Worm (Caenorhabditis elegans): ENCODE measurements around the gene C54C6.7.

Gene C54C6.7

ce11 chrIII:3539499-3539898 is 6.7 kb downstream of the C54C6.7 start:
- TF ChIP-seq eor-1 (tag; optimal IDR thresholded peaks at IDR 0.05) (no peak), lin-39 (tag; optimal IDR thresholded peaks at IDR 0.05) (no peak), ceh-9 (tag; optimal IDR thresholded peaks at IDR 0.05) (no peak), nhr-237 (tag; optimal IDR thresholded peaks at IDR 0.05) (no peak), hmg-11 (tag; optimal IDR thresholded peaks at IDR 0.05) (no peak), lsy-12 (tag; optimal IDR thresholded peaks at IDR 0.05) (no peak), nhr-12 (tag; optimal IDR thresholded peaks at IDR 0.05) (no peak), nfya-1 (tag; optimal IDR thresholded peaks at IDR 0.05; ENCODE audit: insufficient read depth) (no peak), daf-12 (tag; optimal IDR thresholded peaks at IDR 0.05) (no peak), elt-2 (tag; optimal IDR thresholded peaks at IDR 0.05) (no peak), tbx-2 (tag; optimal IDR thresholded peaks at IDR 0.05) (no peak), unc-39 (tag; optimal IDR thresholded peaks at IDR 0.05) (no peak), ztf-11 (tag; optimal IDR thresholded peaks at IDR 0.05) (no peak), aly-2 (tag; optimal IDR thresholded peaks at IDR 0.05) (no peak), elt-1 (tag; optimal IDR thresholded peaks at IDR 0.05) (no peak), nhr-25 (tag; optimal IDR thresholded peaks at IDR 0.05) (no peak), sea-2 (GFP tag; optimal IDR thresholded peaks at IDR 0.05) (no peak), nhr-77 (tag; optimal IDR thresholded peaks at IDR 0.05) (no peak), fos-1 (tag; optimal IDR thresholded peaks at IDR 0.05) (no peak)

- TF ChIP-seq nhr-77 (tag; optimal IDR thresholded peaks at IDR 0.05), result no peak
- no peak for TF ChIP-seq nhr-23 (tag; optimal IDR thresholded peaks at IDR 0.05)
Measured at ce11 chrIII:3537401-3537800, 8.8 kb downstream of the C54C6.7 start, which contains the start of gene cfap-20. cfap-20 (minus strand) TSS chrIII:3537501.

DNA sequence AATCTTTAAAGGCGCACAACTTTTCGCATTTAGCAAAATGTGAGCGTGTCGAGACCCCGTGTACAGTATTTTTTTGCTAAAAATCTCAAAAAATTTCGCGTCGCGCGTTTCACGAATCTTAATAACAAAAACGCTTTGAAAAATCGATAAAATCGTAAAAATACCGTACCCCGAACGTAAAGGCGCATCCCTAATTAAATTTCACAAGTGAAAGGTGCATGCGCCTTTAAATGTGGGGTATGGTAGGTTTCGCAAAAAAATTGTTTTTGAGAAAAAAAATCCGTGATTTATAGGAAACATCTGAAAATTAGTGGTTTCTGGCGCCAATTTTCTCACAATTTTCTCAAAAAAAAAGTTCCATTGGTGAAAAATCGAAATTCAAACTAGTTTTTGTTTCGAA is 12.0 kb downstream of the C54C6.7 start:
- TF ChIP-seq nhr-77 (tag; optimal IDR thresholded peaks at IDR 0.05) (no peak), nhr-43 (tag; optimal IDR thresholded peaks at IDR 0.05; ENCODE audit: poor library complexity, severe bottlenecking) (no peak), daf-12 (tag; optimal IDR thresholded peaks at IDR 0.05) (no peak), aly-2 (tag; optimal IDR thresholded peaks at IDR 0.05) (no peak), nhr-25 (tag; optimal IDR thresholded peaks at IDR 0.05) (no peak), fkh-2 (tag; optimal IDR thresholded peaks at IDR 0.05) (no peak)

DNA sequence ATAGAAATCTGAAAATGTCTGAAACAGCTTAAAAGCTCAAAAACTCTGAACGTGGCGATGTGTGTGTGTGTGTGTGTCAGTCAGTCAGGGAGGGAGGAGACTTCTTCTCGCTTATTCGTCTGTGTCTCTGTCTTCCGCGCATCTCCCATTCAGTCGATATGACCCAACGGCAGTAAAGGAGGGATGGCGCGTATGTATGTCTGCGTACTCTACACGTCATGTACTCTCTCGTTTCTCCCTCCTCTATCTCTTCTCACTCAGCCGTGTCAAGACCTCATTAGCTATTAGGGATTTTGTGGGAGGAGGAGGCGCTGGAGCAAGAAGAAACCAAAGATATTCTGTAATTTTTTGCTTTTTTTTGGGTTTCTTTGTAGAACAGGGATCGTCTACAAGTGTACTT is 14.2 kb downstream of the C54C6.7 start:
- TF ChIP-seq nfya-1 (tag; optimal IDR thresholded peaks at IDR 0.05; ENCODE audit: insufficient read depth), result peak; percentile 86
- TF ChIP-seq lin-39 (tag; optimal IDR thresholded peaks at IDR 0.05), result peak; percentile 91
- TF ChIP-seq ama-1 (optimal IDR thresholded peaks at IDR 0.05), result no peak
- no peak for TF ChIP-seq ceh-9 (tag; optimal IDR thresholded peaks at IDR 0.05)
- TF ChIP-seq pha-4 (tag; optimal IDR thresholded peaks at IDR 0.05), result peak; percentile 17
- TF ChIP-seq ceh-28 (tag; optimal IDR thresholded peaks at IDR 0.05), result peak; percentile 72
- peak; percentile 57 for TF ChIP-seq lin-15B (tag; optimal IDR thresholded peaks at IDR 0.05)
- no peak for TF ChIP-seq nhr-43 (tag; optimal IDR thresholded peaks at IDR 0.05; ENCODE audit: poor library complexity, severe bottlenecking)
- peak; percentile 42 for TF ChIP-seq nhr-23 (tag; optimal IDR thresholded peaks at IDR 0.05)
- TF ChIP-seq unc-62 (GFP tag; optimal IDR thresholded peaks at IDR 0.05), result peak; percentile 46
- TF ChIP-seq egl-5 (tag; optimal IDR thresholded peaks at IDR 0.05), result peak; percentile 21
- TF ChIP-seq hmg-11 (tag; optimal IDR thresholded peaks at IDR 0.05), result peak; percentile 92
- peak; percentile 1 for TF ChIP-seq tbx-2 (tag; optimal IDR thresholded peaks at IDR 0.05)
- peak; percentile 8 for TF ChIP-seq elt-2 (tag; optimal IDR thresholded peaks at IDR 0.05)

DNA sequence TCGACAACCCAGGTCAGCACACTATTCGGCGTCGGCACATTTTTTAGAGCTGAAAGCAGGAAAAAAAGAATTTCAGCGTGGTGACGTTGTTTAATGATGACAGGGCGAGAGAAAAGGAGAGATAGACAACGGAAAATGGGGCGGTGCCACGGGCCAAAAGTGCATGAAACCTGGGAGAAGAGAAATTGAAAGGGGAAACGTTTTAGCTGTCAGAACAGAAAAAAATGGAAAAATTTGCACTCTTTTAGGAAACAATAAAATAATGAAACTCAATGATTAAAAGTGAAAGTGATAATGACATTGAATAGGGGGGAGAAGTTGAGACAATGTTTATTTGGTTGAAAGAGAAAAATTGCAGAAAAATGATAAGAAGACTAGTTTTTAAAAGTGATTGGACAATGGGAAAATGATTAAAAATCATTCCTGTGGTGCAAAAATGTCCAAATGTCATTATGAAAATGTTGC is 16.4 kb downstream of the C54C6.7 start, which contains the start of gene pitp-1:
TSS of gene pitp-1 (minus strand) at position 51 of the 465 bp plus-strand sequence.
- no peak for TF ChIP-seq sea-2 (GFP tag; optimal IDR thresholded peaks at IDR 0.05)
- TF ChIP-seq ceh-28 (tag; optimal IDR thresholded peaks at IDR 0.05), result no peak
- peak; percentile 43 for TF ChIP-seq pha-4 (tag; optimal IDR thresholded peaks at IDR 0.05)
- TF ChIP-seq tbx-2 (tag; optimal IDR thresholded peaks at IDR 0.05), result no peak
- TF ChIP-seq elt-1 (tag; optimal IDR thresholded peaks at IDR 0.05), result no peak
- no peak for TF ChIP-seq daf-12 (tag; optimal IDR thresholded peaks at IDR 0.05)
- TF ChIP-seq nhr-11 (tag; optimal IDR thresholded peaks at IDR 0.05), result no peak
- TF ChIP-seq ceh-16 (tag; optimal IDR thresholded peaks at IDR 0.05), result no peak
- no peak for TF ChIP-seq lin-39 (tag; optimal IDR thresholded peaks at IDR 0.05)
- no peak for TF ChIP-seq elt-3 (tag; optimal IDR thresholded peaks at IDR 0.05)
- peak; percentile 79 for TF ChIP-seq elt-2 (tag; optimal IDR thresholded peaks at IDR 0.05)
- no peak for TF ChIP-seq nhr-77 (tag; optimal IDR thresholded peaks at IDR 0.05)
- no peak for TF ChIP-seq unc-62 (GFP tag; optimal IDR thresholded peaks at IDR 0.05)
- TF ChIP-seq ama-1 (optimal IDR thresholded peaks at IDR 0.05), result no peak
- peak; percentile 75 for TF ChIP-seq pqm-1 (tag; optimal IDR thresholded peaks at IDR 0.05)
- no peak for TF ChIP-seq fkh-10 (GFP tag; optimal IDR thresholded peaks at IDR 0.05)
- TF ChIP-seq R02D3.7 (tag; optimal IDR thresholded peaks at IDR 0.05), result no peak
- TF ChIP-seq fos-1 (tag; optimal IDR thresholded peaks at IDR 0.05), result no peak
- TF ChIP-seq snpc-4 (tag; optimal IDR thresholded peaks at IDR 0.05), result no peak
- TF ChIP-seq nhr-28 (tag; optimal IDR thresholded peaks at IDR 0.05), result no peak
- TF ChIP-seq ceh-9 (tag; optimal IDR thresholded peaks at IDR 0.05), result no peak
- TF ChIP-seq mml-1 (tag; optimal IDR thresholded peaks at IDR 0.05), result no peak
- TF ChIP-seq nfya-1 (tag; optimal IDR thresholded peaks at IDR 0.05; ENCODE audit: insufficient read depth), result peak; percentile 29

Data from whole organism, L3 larva.